Worm (Caenorhabditis elegans): Measurements from ENCODE around the gene srlf-24.
A peak's percentile ranks its signal among the peaks of the same experiment; 100 is the strongest.

The srlf-24 gene

ce11 chrIV:11110995-11111619 is 5.5 kb upstream of the srlf-24 start, which contains the start of gene rps-5 (continued):
- no peak for TF ChIP-seq spr-1 (tag; optimal IDR thresholded peaks at IDR 0.05)
- TF ChIP-seq ceh-82 (tag; optimal IDR thresholded peaks at IDR 0.05), result no peak
- TF ChIP-seq unc-62 (GFP tag; optimal IDR thresholded peaks at IDR 0.05 in 1 of 2), result peak in 1 of 2 experiments; percentile 87
- no peak for TF ChIP-seq unc-62 (tag; optimal IDR thresholded peaks at IDR 0.05)
- no peak for TF ChIP-seq snpc-4 (tag; optimal IDR thresholded peaks at IDR 0.05)
- TF ChIP-seq mep-1 (tag; optimal IDR thresholded peaks at IDR 0.05), result peak; percentile 47
- TF ChIP-seq daf-12 (tag; optimal IDR thresholded peaks at IDR 0.05), result no peak
- peak; percentile 51 for TF ChIP-seq lin-38 (GFP tag; IDR thresholded peaks at IDR 0.05)

DNA sequence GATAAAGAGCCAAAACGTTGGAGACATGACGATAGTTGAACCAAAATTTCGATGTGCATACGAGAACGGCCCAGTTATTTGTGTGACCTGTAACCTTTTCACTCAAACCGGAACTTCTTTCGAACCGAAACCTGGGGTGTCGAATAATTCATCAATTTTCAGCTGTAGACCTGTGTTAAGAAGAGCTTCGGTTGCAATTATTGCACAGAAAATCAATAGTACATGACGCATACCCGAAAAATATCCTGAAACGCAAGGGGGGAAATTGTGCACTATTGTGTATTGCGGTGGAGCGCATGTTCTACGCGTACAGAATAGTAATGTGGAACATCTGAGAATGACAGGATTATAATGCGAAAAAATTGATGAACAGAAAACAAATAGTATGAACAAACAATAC is 4.1 kb upstream of the srlf-24 start, which contains the start of gene pigk-1:
Gene pigk-1 (minus strand): TSS at position 248 of the 400 bp plus-strand sequence.
- TF ChIP-seq snpc-1.2 (GFP tag; IDR thresholded peaks at IDR 0.05) (peak; percentile 62; the same call in 1 of the 2 replicates), egl-43 (GFP tag; IDR thresholded peaks at IDR 0.05) (0 out of 2 replicates have a peak, but pooled peaks have one; percentile 18), gei-8 (GFP tag; optimal IDR thresholded peaks at IDR 0.05) (no peak), egl-27 (tag; optimal IDR thresholded peaks at IDR 0.05) (no peak), mes-2 (tag; optimal IDR thresholded peaks at IDR 0.05; ENCODE audit: poor library complexity, severe bottlenecking) (no peak), attf-4 (tag; optimal IDR thresholded peaks at IDR 0.05) (no peak), mep-1 (tag; optimal IDR thresholded peaks at IDR 0.05) (no peak), unc-130 (GFP tag; optimal IDR thresholded peaks at IDR 0.05) (no peak), ceh-20 (GFP tag; IDR thresholded peaks at IDR 0.05) (no peak), unc-39 (tag; optimal IDR thresholded peaks at IDR 0.05) (no peak), dmd-8 (GFP tag; IDR thresholded peaks at IDR 0.05) (0 out of 2 replicates have a peak, but pooled peaks have one; percentile 46), lin-38 (GFP tag; IDR thresholded peaks at IDR 0.05) (peak; percentile 52), F10B5.3 (tag; optimal IDR thresholded peaks at IDR 0.05) (no peak), ztf-11 (tag; optimal IDR thresholded peaks at IDR 0.05) (no peak), hif-1 (tag; optimal IDR thresholded peaks at IDR 0.05) (no peak), php-3 (GFP tag; IDR thresholded peaks at IDR 0.05) (no peak), ceh-82 (tag; optimal IDR thresholded peaks at IDR 0.05) (no peak), lir-3 (tag; optimal IDR thresholded peaks at IDR 0.05) (no peak), nhr-77 (tag; optimal IDR thresholded peaks at IDR 0.05) (no peak), skn-1 (tag; optimal IDR thresholded peaks at IDR 0.05) (no peak), nhr-42 (GFP tag; IDR thresholded peaks at IDR 0.05) (no peak), D1046.2 (GFP tag; IDR thresholded peaks at IDR 0.05) (no peak), zfp-3 (GFP tag; conservative IDR thresholded peaks at IDR 0.05) (no peak), tag-97 (GFP tag; IDR thresholded peaks at IDR 0.05) (no peak), dmd-6 (GFP tag; IDR thresholded peaks at IDR 0.05) (no peak), rbr-2 (tag; optimal IDR thresholded peaks at IDR 0.05) (no peak), lin-29 (GFP tag; IDR thresholded peaks at IDR 0.05) (no peak), lim-7 (GFP tag; IDR thresholded peaks at IDR 0.05) (no peak), mxl-3 (GFP tag; optimal IDR thresholded peaks at IDR 0.05) (no peak), zag-1 (tag; optimal IDR thresholded peaks at IDR 0.05) (no peak), hlh-11 (tag; optimal IDR thresholded peaks at IDR 0.05) (no peak), madf-5 (GFP tag; IDR thresholded peaks at IDR 0.05) (no peak), hmg-1.1 (GFP tag; IDR thresholded peaks at IDR 0.05) (0 out of 2 replicates have a peak, but pooled peaks have one; percentile 15), ztf-7 (tag; optimal IDR thresholded peaks at IDR 0.05) (no peak), lsy-2 (tag; optimal IDR thresholded peaks at IDR 0.05) (no peak), lin-1 (GFP tag; IDR thresholded peaks at IDR 0.05) (no peak), daf-16 (GFP tag; optimal IDR thresholded peaks at IDR 0.05) (no peak), daf-16 (tag; optimal IDR thresholded peaks at IDR 0.05) (no peak), spr-1 (tag; optimal IDR thresholded peaks at IDR 0.05) (no peak), aha-1 (tag) (no peak), nhr-28 (tag; optimal IDR thresholded peaks at IDR 0.05) (no peak), lin-13 (GFP tag; optimal IDR thresholded peaks at IDR 0.05) (no peak), F44E2.7 (GFP tag; IDR thresholded peaks at IDR 0.05) (no peak), nhr-48 (tag; optimal IDR thresholded peaks at IDR 0.05) (no peak), hlh-30 (tag; optimal IDR thresholded peaks at IDR 0.05; ENCODE audit: insufficient read depth) (no peak), dpl-1 (GFP tag; optimal IDR thresholded peaks at IDR 0.05) (no peak)
